Worm (Caenorhabditis elegans) whole organism, L1 larva: ENCODE data around the gene C25F6.6.
A peak's percentile ranks its signal among the peaks of the same experiment; 100 is the strongest.

Experiments
- C16A3.4 ChIP-seq: fragments of 150-350 bp; optimal IDR thresholded peaks from 2 replicates; lab custom pipeline; 2014; ENCODE audit warnings: missing biosample characterization, missing genetic modification characterization
- C34B4.2 ChIP-seq: sonication (generic microtip); optimal IDR thresholded peaks from 2 replicates; lab custom pipeline; 2017; ENCODE audit warnings: mild to moderate bottlenecking, missing genetic modification characterization, missing compliant biosample characterization
- aha-1 ChIP-seq: fragments of 150-350 bp; optimal IDR thresholded peaks from 2 replicates; lab custom pipeline; 2014; ENCODE audit warnings: missing biosample characterization, missing genetic modification characterization
- blmp-1 ChIP-seq: fragments of 150-350 bp; optimal IDR thresholded peaks from 2 replicates; lab custom pipeline; 2014; ENCODE audit warnings: missing biosample characterization, missing genetic modification characterization
- ceh-63 ChIP-seq: fragments of 200-800 bp; sonication (Bioruptor generic); optimal IDR thresholded peaks from 2 replicates; lab custom pipeline; 2018; ENCODE audit warnings: mild to moderate bottlenecking, missing genetic modification characterization, missing compliant biosample characterization
- ceh-8 ChIP-seq: fragments of 200-800 bp; sonication (Bioruptor generic); optimal IDR thresholded peaks from 2 replicates; lab custom pipeline; 2018; ENCODE audit warnings: mild to moderate bottlenecking, missing genetic modification characterization, moderate library complexity, missing compliant biosample characterization
- ceh-88 ChIP-seq: fragments of 200-800 bp; sonication (Bioruptor generic); IDR thresholded peaks from 2 replicates; pipeline ENCODE4 v1.3.6; 2022; ENCODE audit warnings: missing genetic modification characterization, missing compliant biosample characterization
- dpl-1 ChIP-seq, 3 experiments: fragments of 150-350 bp in 2 of 3; sonication (generic microtip) in 1 of 3; optimal IDR thresholded peaks; 2 replicates each; lab custom pipeline; 2014 to 2017; ENCODE audit warnings: missing biosample characterization in 3 of 3, missing genetic modification characterization in 3 of 3, missing genetic modification reagents in 3 of 3
- efl-1 ChIP-seq, 4 experiments: fragments of 150-350 bp; optimal IDR thresholded peaks in 3 of 4; peaks in 1 of 4; 1 replicate in 1 of 4; 2 replicates in 3 of 4; lab custom pipeline; 2014; ENCODE audit warnings: missing biosample characterization in 2 of 4, missing genetic modification characterization in 2 of 4, missing genetic modification reagents in 2 of 4
- efl-3 ChIP-seq: fragments of 200-800 bp; sonication (Bioruptor generic); optimal IDR thresholded peaks from 2 replicates; lab custom pipeline; 2018; ENCODE audit warnings: mild to moderate bottlenecking, missing genetic modification characterization, missing compliant biosample characterization
- elt-2 ChIP-seq: sonication (generic microtip); optimal IDR thresholded peaks from 2 replicates; lab custom pipeline; 2016; ENCODE audit warnings: missing genetic modification characterization, mild to moderate bottlenecking, inconsistent platforms, missing compliant biosample characterization, missing genetic modification reagents
- fkh-4 ChIP-seq: sonication (generic microtip); optimal IDR thresholded peaks from 2 replicates; lab custom pipeline; 2016; ENCODE audit warnings: missing compliant biosample characterization, missing genetic modification characterization, borderline replicate concordance
- hlh-17 ChIP-seq: fragments of 200-800 bp; sonication (Bioruptor generic); optimal IDR thresholded peaks from 2 replicates; lab custom pipeline; 2018; ENCODE audit warnings: missing genetic modification characterization, mild to moderate bottlenecking, missing compliant biosample characterization, moderate library complexity, borderline replicate concordance
- hlh-4 ChIP-seq: sonication (generic microtip); optimal IDR thresholded peaks from 2 replicates; lab custom pipeline; 2016; ENCODE audit warnings: mild to moderate bottlenecking, missing genetic modification characterization, missing compliant biosample characterization
- irx-1 ChIP-seq: sonication (generic microtip); optimal IDR thresholded peaks from 2 replicates; lab custom pipeline; 2016; ENCODE audit warnings: missing genetic modification characterization, missing compliant biosample characterization
- isw-1 ChIP-seq: fragments of 200-800 bp; sonication (Bioruptor generic); IDR thresholded peaks from 2 replicates; pipeline ENCODE4 v1.3.6; 2022; ENCODE audit warnings: missing genetic modification characterization, missing compliant biosample characterization
- jun-1 ChIP-seq: fragments of 150-350 bp; optimal IDR thresholded peaks from 2 replicates; lab custom pipeline; 2014; ENCODE audit warnings: missing biosample characterization, missing genetic modification reagents, missing genetic modification characterization
- lin-13 ChIP-seq: fragments of 150-350 bp; optimal IDR thresholded peaks from 2 replicates; lab custom pipeline; 2014; ENCODE audit warnings: missing biosample characterization, missing genetic modification reagents, missing genetic modification characterization
- lin-14 ChIP-seq: fragments of 200-800 bp; sonication (Bioruptor generic); optimal IDR thresholded peaks from 2 replicates; lab custom pipeline; 2018; ENCODE audit warnings: mild to moderate bottlenecking, missing genetic modification characterization, moderate library complexity, missing compliant biosample characterization
- lin-35 ChIP-seq, 2 experiments: fragments of 150-350 bp; optimal IDR thresholded peaks; 2 replicates each; lab custom pipeline; 2014; ENCODE audit warnings: missing biosample characterization in 2 of 2, missing genetic modification characterization in 2 of 2, missing genetic modification reagents in 2 of 2
- lin-39 ChIP-seq: fragments of 150-350 bp; optimal IDR thresholded peaks from 2 replicates; lab custom pipeline; 2014; ENCODE audit warnings: missing biosample characterization, missing genetic modification reagents, missing genetic modification characterization
- lir-3 ChIP-seq: sonication (generic microtip); optimal IDR thresholded peaks from 2 replicates; lab custom pipeline; 2016; ENCODE audit warnings: mild to moderate bottlenecking, missing genetic modification characterization, moderate library complexity, missing compliant biosample characterization; ENCODE audit not compliant: poor library complexity
- mdl-1 ChIP-seq, 2 experiments: fragments of 150-350 bp; optimal IDR thresholded peaks; 2 replicates each; lab custom pipeline; 2014 to 2017; ENCODE audit warnings: missing biosample characterization in 2 of 2, missing genetic modification characterization in 2 of 2, inconsistent platforms in 1 of 2
- mef-2 ChIP-seq: fragments of 150-350 bp; optimal IDR thresholded peaks from 2 replicates; lab custom pipeline; 2014; ENCODE audit warnings: missing biosample characterization, missing genetic modification characterization
- mep-1 ChIP-seq: fragments of 150-350 bp; optimal IDR thresholded peaks from 2 replicates; lab custom pipeline; 2014; ENCODE audit warnings: missing biosample characterization, missing genetic modification characterization
- nhr-11 ChIP-seq: fragments of 150-350 bp; optimal IDR thresholded peaks from 2 replicates; lab custom pipeline; 2014; ENCODE audit warnings: missing biosample characterization, missing genetic modification characterization
- nhr-12 ChIP-seq: sonication (generic microtip); optimal IDR thresholded peaks from 2 replicates; lab custom pipeline; 2017; ENCODE audit warnings: missing biosample characterization, missing genetic modification characterization
- nhr-237 ChIP-seq: fragments of 150-350 bp; optimal IDR thresholded peaks from 2 replicates; lab custom pipeline; 2014; ENCODE audit warnings: missing biosample characterization, missing genetic modification characterization
- nhr-47 ChIP-seq: sonication (generic microtip); optimal IDR thresholded peaks from 2 replicates; lab custom pipeline; 2016; ENCODE audit warnings: mild to moderate bottlenecking, missing genetic modification characterization, moderate library complexity, missing compliant biosample characterization
- nhr-71 ChIP-seq: sonication (generic microtip); optimal IDR thresholded peaks from 2 replicates; lab custom pipeline; 2016; ENCODE audit warnings: mild to moderate bottlenecking, missing genetic modification characterization, moderate library complexity, missing compliant biosample characterization
- nhr-85 ChIP-seq: sonication (generic microtip); peaks from one replicate; lab custom pipeline; 2016; ENCODE audit warnings: missing genetic modification characterization, inconsistent platforms, missing compliant biosample characterization
- nhr-90 ChIP-seq: sonication (generic microtip); optimal IDR thresholded peaks from 2 replicates; lab custom pipeline; 2016; ENCODE audit warnings: mild to moderate bottlenecking, missing genetic modification characterization, missing compliant biosample characterization; ENCODE audit not compliant: poor library complexity
- pag-3 ChIP-seq: sonication (generic microtip); optimal IDR thresholded peaks from 2 replicates; lab custom pipeline; 2017; ENCODE audit warnings: missing genetic modification characterization, mild to moderate bottlenecking, missing compliant biosample characterization, antibody characterized with exemption, borderline replicate concordance; ENCODE audit not compliant: insufficient read depth
- pqm-1 ChIP-seq: sonication (generic microtip); optimal IDR thresholded peaks from 3 replicates; lab custom pipeline; 2017; ENCODE audit warnings: missing biosample characterization, missing genetic modification characterization
- snpc-4 ChIP-seq: fragments of 150-350 bp; optimal IDR thresholded peaks from 2 replicates; lab custom pipeline; 2014; ENCODE audit warnings: missing biosample characterization, missing genetic modification characterization
- snu-23 ChIP-seq: sonication (generic microtip); optimal IDR thresholded peaks from 2 replicates; lab custom pipeline; 2016; ENCODE audit warnings: missing genetic modification characterization, missing compliant biosample characterization
- sup-37 ChIP-seq: fragments of 200-800 bp; sonication (Bioruptor generic); optimal IDR thresholded peaks from 2 replicates; lab custom pipeline; 2018; ENCODE audit warnings: mild to moderate bottlenecking, missing genetic modification characterization, missing compliant biosample characterization
- swsn-7 ChIP-seq: sonication (generic microtip); optimal IDR thresholded peaks from 2 replicates; lab custom pipeline; 2016; ENCODE audit warnings: missing genetic modification characterization, missing compliant biosample characterization
- tbx-2 ChIP-seq: sonication (generic microtip); optimal IDR thresholded peaks from 2 replicates; lab custom pipeline; 2016; ENCODE audit warnings: missing genetic modification characterization, missing compliant biosample characterization
- unc-130 ChIP-seq: fragments of 150-350 bp; optimal IDR thresholded peaks from 2 replicates; lab custom pipeline; 2017; ENCODE audit warnings: missing biosample characterization, missing genetic modification characterization, inconsistent platforms
- unc-30 ChIP-seq: sonication (generic microtip); optimal IDR thresholded peaks from 2 replicates; lab custom pipeline; 2017; ENCODE audit warnings: missing biosample characterization, missing genetic modification characterization
- unc-86 ChIP-seq: sonication (generic microtip); optimal IDR thresholded peaks from 2 replicates; lab custom pipeline; 2016; ENCODE audit warnings: missing genetic modification characterization, missing compliant biosample characterization
- vab-15 ChIP-seq: sonication (generic microtip); optimal IDR thresholded peaks from 2 replicates; lab custom pipeline; 2017; ENCODE audit warnings: missing genotype, mild to moderate bottlenecking, missing genetic modification characterization, missing compliant biosample characterization
- zag-1 ChIP-seq: fragments of 150-350 bp; optimal IDR thresholded peaks from 2 replicates; lab custom pipeline; 2014; ENCODE audit warnings: missing biosample characterization, missing genetic modification characterization
- zip-4 ChIP-seq: fragments of 200-800 bp; sonication (Bioruptor generic); optimal IDR thresholded peaks from 2 replicates; lab custom pipeline; 2018; ENCODE audit warnings: mild to moderate bottlenecking, missing genetic modification characterization, moderate library complexity, missing compliant biosample characterization
- ztf-4 ChIP-seq: fragments of 150-350 bp; optimal IDR thresholded peaks from 2 replicates; lab custom pipeline; 2014; ENCODE audit warnings: missing biosample characterization, missing genetic modification characterization

The C25F6.6 gene

DNA sequence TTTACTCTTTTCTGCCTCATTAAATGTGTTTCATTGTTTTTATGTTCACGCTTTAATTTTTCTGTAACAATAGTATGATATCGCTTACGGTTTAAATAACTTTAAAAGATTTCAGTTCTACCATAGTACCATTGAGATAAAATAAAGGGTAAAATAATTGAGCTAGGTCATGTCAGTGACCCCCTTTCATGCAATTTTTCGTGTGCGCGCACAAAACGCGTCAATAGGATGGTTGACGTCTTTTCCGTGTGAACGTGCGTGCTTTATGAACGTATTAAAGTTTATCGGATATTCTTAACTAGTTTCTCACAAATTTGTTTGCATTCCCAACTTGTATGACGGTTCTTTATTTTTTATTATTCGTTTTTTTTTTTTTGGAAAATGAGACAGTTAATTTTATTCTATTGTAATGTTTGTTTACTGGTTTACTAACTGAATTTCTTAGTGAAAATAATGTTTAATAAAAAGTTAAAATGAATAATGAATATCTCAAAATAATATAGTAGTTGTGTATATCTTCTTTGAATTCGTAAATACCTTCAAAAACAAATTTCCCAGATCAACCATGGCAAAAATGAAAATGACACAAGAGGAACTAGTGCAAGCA is 35.4 kb upstream of the C25F6.6 start, which contains the start of gene C25F6.1 (continued):
- TF ChIP-seq zag-1 = no peak
- TF ChIP-seq ztf-4 (tag; lab: Kevin White, UChicago) = no peak
- TF ChIP-seq nhr-90 (tag; lab: Kevin White, UChicago) = no peak
- TF ChIP-seq unc-130 (tag; lab: Kevin White, UChicago) = peak; percentile 23
- no peak for TF ChIP-seq sup-37 (GFP tag; lab: Kevin White, UChicago)
- no peak for TF ChIP-seq lin-39 (tag; lab: Kevin White, UChicago)
- TF ChIP-seq swsn-7 = peak; percentile 16
- TF ChIP-seq elt-2 (tag; lab: Kevin White, UChicago) = no peak
- no peak for TF ChIP-seq C16A3.4 (tag; lab: Kevin White, UChicago)
- TF ChIP-seq nhr-237 (tag; lab: Kevin White, UChicago) = no peak
- no peak for TF ChIP-seq mdl-1 (tag; optimal IDR thresholded peaks at IDR 0.05; lab: Kevin White, UChicago)
- TF ChIP-seq efl-3 (GFP tag; lab: Kevin White, UChicago) = no peak
- TF ChIP-seq ceh-8 = no peak
- no peak for TF ChIP-seq efl-1 (optimal IDR thresholded peaks at IDR 0.05; lab: Kevin White, UChicago)
- no peak for TF ChIP-seq efl-1 (GFP tag; optimal IDR thresholded peaks at IDR 0.05 in 1 of 2; lab: Kevin White, UChicago)
- no peak for TF ChIP-seq C34B4.2 (tag; lab: Kevin White, UChicago)
- TF ChIP-seq blmp-1 (tag; lab: Kevin White, UChicago) = peak; percentile 42
- TF ChIP-seq mef-2 (tag; lab: Kevin White, UChicago) = no peak
- no peak for TF ChIP-seq jun-1 (tag; lab: Kevin White, UChicago)
- no peak for TF ChIP-seq aha-1
- TF ChIP-seq ceh-88 (GFP tag; lab: Robert Waterston, UW) = no peak
- TF ChIP-seq vab-15 = no peak
- no peak for TF ChIP-seq hlh-17
- no peak for TF ChIP-seq zip-4 (GFP tag; lab: Kevin White, UChicago)
- TF ChIP-seq lir-3 (tag; lab: Kevin White, UChicago) = no peak
- no peak for TF ChIP-seq snpc-4 (tag; lab: Kevin White, UChicago)
- no peak for TF ChIP-seq unc-86
- TF ChIP-seq unc-30 = no peak
- no peak for TF ChIP-seq hlh-4 (tag; lab: Kevin White, UChicago)
- TF ChIP-seq nhr-71 (tag; lab: Kevin White, UChicago) = peak; percentile 37
- TF ChIP-seq dpl-1 (GFP tag; optimal IDR thresholded peaks at IDR 0.05; lab: Kevin White, UChicago) = peak in 2 of 3 experiments; percentile 1 to 31
- no peak for TF ChIP-seq lin-13 (GFP tag; lab: Kevin White, UChicago)
- peak; percentile 23 for TF ChIP-seq mep-1 (tag; lab: Kevin White, UChicago)
- TF ChIP-seq irx-1 (tag; lab: Kevin White, UChicago) = no peak
- no peak for TF ChIP-seq tbx-2 (tag; lab: Kevin White, UChicago)
- TF ChIP-seq lin-35 (GFP tag; optimal IDR thresholded peaks at IDR 0.05; lab: Kevin White, UChicago) = peak in 1 of 2 experiments; percentile 8
- TF ChIP-seq nhr-11 (tag; lab: Kevin White, UChicago) = no peak
- TF ChIP-seq fkh-4 (tag; lab: Kevin White, UChicago) = no peak
- peak; percentile 28 for TF ChIP-seq nhr-85 (tag; lab: Kevin White, UChicago)
- TF ChIP-seq isw-1 (GFP tag; lab: Robert Waterston, UW) = no peak
- TF ChIP-seq snu-23 = peak; percentile 52
- peak; percentile 65 for TF ChIP-seq lin-14 (GFP tag; lab: Kevin White, UChicago)
- no peak for TF ChIP-seq nhr-47 (tag; lab: Kevin White, UChicago)
- no peak for TF ChIP-seq nhr-12
- TF ChIP-seq pag-3 = no peak
- no peak for TF ChIP-seq ceh-63 (GFP tag; lab: Kevin White, UChicago)
- TF ChIP-seq pqm-1 = no peak
